Worm (Caenorhabditis elegans): ENCODE measurements around the gene Y102A5C.40.

- TF ChIP-seq him-1 (tag; optimal IDR thresholded peaks at IDR 0.05) (no peak), W03F9.2 (tag; optimal IDR thresholded peaks at IDR 0.05) (no peak)
Observed at ce11 chrV:17000204-17000603, 13.3 kb upstream of the Y102A5C.40 start, which contains the start of gene str-217.

Measured in whole organism, L4/young adult.